Fruit fly (Drosophila melanogaster) whole organism, adult: ENCODE data around the gene Atg8b.

Experiments used
- Clk ChIP-seq: fragments of 200-800 bp; sonication (Bioruptor generic); optimal IDR thresholded peaks from 2 replicates; lab custom pipeline; 2017; ENCODE audit warnings: missing biosample characterization, missing genetic modification characterization
- ovo ChIP-seq: fragments of 200-800 bp; sonication (Bioruptor generic); optimal IDR thresholded peaks from 2 replicates; lab custom pipeline; 2016; ENCODE audit warnings: missing biosample characterization, missing genetic modification characterization
- tj ChIP-seq: fragments of 200-800 bp; sonication (Bioruptor generic); optimal IDR thresholded peaks from 3 replicates; lab custom pipeline; 2017; ENCODE audit warnings: missing biosample characterization, mild to moderate bottlenecking, missing genetic modification characterization, moderate library complexity

dm6 chr3R:17700488-17701130 lies 24.3 kb downstream of the Atg8b start:
- peak; percentile 76 for TF ChIP-seq Clk (GFP tag; lab: Kevin White, UChicago)
- TF ChIP-seq ovo, result peak; percentile 92
- TF ChIP-seq tj (GFP tag; lab: Kevin White, UChicago), result peak; percentile 91
